Worm (Caenorhabditis elegans) whole organism, L4/young adult: ENCODE measurements around the gene dod-6.

Experiments used
- dao-5 ChIP-seq: sonication (generic microtip); optimal IDR thresholded peaks from 2 replicates; lab custom pipeline; 2016; ENCODE audit warnings: missing genotype, missing genetic modification characterization, moderate library complexity, missing compliant biosample characterization
- him-1 ChIP-seq: sonication (generic microtip); optimal IDR thresholded peaks from 2 replicates; lab custom pipeline; 2016; ENCODE audit warnings: missing genotype, missing genetic modification reagents, missing genetic modification characterization, missing compliant biosample characterization

ce11 chrIII:10231641-10232040 lies 34.1 kb downstream of the dod-6 start:
- no peak for TF ChIP-seq him-1 (tag; lab: Kevin White, UChicago)
- no peak for TF ChIP-seq dao-5
